Fruit fly (Drosophila melanogaster): Measurements from ENCODE around the gene CG10898.

CG10898 gene

DNA sequence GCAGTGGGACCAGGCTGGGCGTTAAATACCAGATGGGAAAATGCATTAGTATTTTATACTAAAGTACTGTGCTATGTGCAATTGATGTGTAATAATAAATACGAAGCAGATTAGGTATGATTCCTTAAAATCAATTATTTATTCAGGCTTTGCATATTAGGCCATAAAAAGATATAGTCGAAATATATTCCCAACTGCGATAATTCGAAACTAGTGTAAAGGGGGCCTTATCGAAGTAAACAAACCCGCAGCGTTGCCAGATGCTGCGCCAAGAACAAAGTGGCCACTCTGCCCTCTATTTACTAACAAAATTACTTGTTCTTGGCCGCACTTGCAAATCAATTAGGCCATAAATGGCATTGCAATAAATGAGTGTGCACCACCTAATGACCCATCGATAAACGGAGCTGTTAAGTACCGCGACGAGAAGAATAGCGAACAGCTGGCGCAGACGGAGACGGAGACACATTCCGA lies at the start of gene CG10898 (continued):
- TF ChIP-seq CG11085 (GFP tag; IDR thresholded peaks at IDR 0.05) (peak; percentile 81), Mad (GFP tag; optimal IDR thresholded peaks at IDR 0.05) (peak; percentile 77), Hr39 (optimal IDR thresholded peaks at IDR 0.05) (no peak), MBD-R2 (GFP tag; IDR thresholded peaks at IDR 0.05) (peak; percentile 96), CG33557 (GFP tag; optimal IDR thresholded peaks at IDR 0.05) (peak; percentile 40), sd (tag; optimal IDR thresholded peaks at IDR 0.05) (peak; percentile 98), CG14667 (GFP tag; IDR thresholded peaks at IDR 0.05) (peak; percentile 78), CoRest (tag; optimal IDR thresholded peaks at IDR 0.05) (peak; percentile 89), Nf-YB (GFP tag; optimal IDR thresholded peaks at IDR 0.05) (peak; percentile 42), CG2199 (GFP tag; IDR thresholded peaks at IDR 0.05) (0 out of 3 replicates have a peak, but pooled peaks have one; percentile 47), unpg (GFP tag; optimal IDR thresholded peaks at IDR 0.05) (peak; percentile 89), nau (GFP tag; optimal IDR thresholded peaks at IDR 0.05) (peak; percentile 62), CG12769 (tag; optimal IDR thresholded peaks at IDR 0.05) (peak; percentile 84), Ravus (GFP tag; IDR thresholded peaks at IDR 0.05) (no peak), CG4404 (GFP tag; IDR thresholded peaks at IDR 0.05) (peak; percentile 52), Antp (GFP tag; optimal IDR thresholded peaks at IDR 0.05) (peak; percentile 88), CG7556 (GFP tag; optimal IDR thresholded peaks at IDR 0.05) (peak; percentile 60), Hey (tag; optimal IDR thresholded peaks at IDR 0.05) (no peak), hbn (GFP tag; IDR thresholded peaks at IDR 0.05; ENCODE audit: partially characterized antibody) (no peak), jing (GFP tag; optimal IDR thresholded peaks at IDR 0.05) (peak; percentile 68), fd96Cb (tag; optimal IDR thresholded peaks at IDR 0.05) (peak; percentile 74), Fer1 (GFP tag; optimal IDR thresholded peaks at IDR 0.05) (peak; percentile 73), CG10959 (GFP tag; IDR thresholded peaks at IDR 0.05) (peak; percentile 52; the same call in 1 of the 2 replicates), mam (GFP tag; optimal IDR thresholded peaks at IDR 0.05) (peak; percentile 90), dpn (GFP tag; optimal IDR thresholded peaks at IDR 0.05) (peak; percentile 87 to 89), Sry-β (GFP tag; optimal IDR thresholded peaks at IDR 0.05) (no peak), E2f1 (GFP tag; IDR thresholded peaks at IDR 0.05) (peak; percentile 87), Asciz (GFP tag; optimal IDR thresholded peaks at IDR 0.05) (peak; percentile 59), CG7839 (tag; optimal IDR thresholded peaks at IDR 0.05) (peak; percentile 75), HLH4C (GFP tag; IDR thresholded peaks at IDR 0.05; ENCODE audit: partially characterized antibody) (0 out of 3 replicates have a peak, but pooled peaks have one; percentile 36), CG16813 (GFP tag; IDR thresholded peaks at IDR 0.05; ENCODE audit: partially characterized antibody) (no peak), lov (optimal IDR thresholded peaks at IDR 0.05) (no peak), lov (GFP tag; IDR thresholded peaks at IDR 0.05) (peak; percentile 83; the same call in 2 of the 3 replicates), CG6813 (GFP tag; optimal IDR thresholded peaks at IDR 0.05) (peak; percentile 55), CG3065 (GFP tag; optimal IDR thresholded peaks at IDR 0.05) (peak; percentile 76), CG10209 (GFP tag; optimal IDR thresholded peaks at IDR 0.05) (peak; percentile 76), Hsf (GFP tag; optimal IDR thresholded peaks at IDR 0.05) (peak; percentile 91), NFAT (GFP tag; IDR thresholded peaks at IDR 0.05) (peak; percentile 84), CG4707 (GFP tag; optimal IDR thresholded peaks at IDR 0.05) (peak; percentile 16), CG14050 (GFP tag; IDR thresholded peaks at IDR 0.05) (peak; percentile 79), CG10565 (GFP tag; optimal IDR thresholded peaks at IDR 0.05) (peak; percentile 10), eve (GFP tag; optimal IDR thresholded peaks at IDR 0.05) (no peak), ash1 (GFP tag; optimal IDR thresholded peaks at IDR 0.05) (no peak), CG31365 (tag; optimal IDR thresholded peaks at IDR 0.05) (peak; percentile 9), zfh2 (GFP tag; optimal IDR thresholded peaks at IDR 0.05) (peak; percentile 85), Nf-YA (GFP tag; IDR thresholded peaks at IDR 0.05) (no peak), CG11695 (GFP tag; IDR thresholded peaks at IDR 0.05) (peak; percentile 83), CG30020 (tag; optimal IDR thresholded peaks at IDR 0.05) (peak; percentile 87), lbe (GFP tag; optimal IDR thresholded peaks at IDR 0.05) (peak; percentile 36), abd-A (tag; optimal IDR thresholded peaks at IDR 0.05) (no peak)

All from whole organism, embryonic.